Worm (Caenorhabditis elegans): ENCODE data around the gene odr-3.

DNA sequence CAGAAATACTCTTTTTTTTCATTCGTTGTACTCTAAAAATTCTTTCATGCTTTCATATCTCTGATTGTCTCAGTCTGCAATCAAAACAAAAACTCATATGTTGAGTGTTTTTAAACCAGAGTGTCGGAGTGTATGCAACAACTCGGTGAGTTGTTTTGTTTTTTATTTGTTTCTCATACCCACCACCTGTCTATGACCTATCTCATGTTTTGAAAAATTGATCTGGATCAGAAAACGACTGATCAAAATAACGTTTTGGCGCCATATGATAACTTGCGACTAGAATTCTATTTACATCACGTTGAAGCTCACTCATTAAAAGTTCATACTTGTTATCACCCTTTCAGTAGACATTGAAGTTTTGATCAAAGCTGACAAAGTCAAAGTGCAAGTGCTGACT is 49.4 kb upstream of the odr-3 start:
- no peak for TF ChIP-seq nhr-25 (tag; optimal IDR thresholded peaks at IDR 0.05)
- no peak for TF ChIP-seq mml-1 (tag; optimal IDR thresholded peaks at IDR 0.05)
- no peak for TF ChIP-seq ama-1 (optimal IDR thresholded peaks at IDR 0.05)
- TF ChIP-seq R02D3.7 (tag; optimal IDR thresholded peaks at IDR 0.05), result no peak

All from whole organism, L3 larva.